Fruit fly (Drosophila melanogaster): ENCODE results near the gene ND-24.

ND-24 gene

DNA sequence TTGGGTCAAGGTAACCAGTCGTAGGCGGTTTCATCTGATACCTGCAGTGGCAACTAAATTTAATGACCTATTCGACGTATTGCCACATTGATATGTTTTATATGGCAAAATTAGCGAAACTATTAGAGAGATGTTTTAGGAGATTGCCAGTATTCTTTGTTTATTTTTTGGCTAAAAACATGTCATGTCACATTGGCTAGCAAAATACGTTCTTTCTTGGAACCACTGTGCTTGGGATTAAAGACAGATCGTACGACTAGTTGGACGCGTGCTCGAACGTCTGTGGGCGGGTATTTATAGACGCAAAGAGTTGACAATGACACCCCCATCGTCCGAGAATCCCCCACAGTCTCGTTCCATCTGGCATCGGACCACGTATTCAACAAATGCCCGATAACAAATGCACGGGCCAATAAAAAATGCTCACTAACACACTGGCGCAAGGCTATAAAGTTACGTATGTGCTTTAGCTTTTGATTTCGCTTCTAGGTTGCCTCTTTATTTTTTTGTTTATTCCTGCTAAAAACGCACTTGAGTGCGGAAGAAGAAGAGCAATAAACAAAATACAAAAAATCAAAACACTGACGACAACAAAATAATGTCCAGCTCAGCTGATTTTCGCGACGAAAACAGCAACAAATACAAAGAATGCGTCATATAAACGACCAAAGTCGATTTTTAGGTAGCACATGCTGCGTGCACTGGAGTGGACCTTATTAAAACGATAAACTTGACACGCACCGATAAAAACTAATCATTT, 7.5 kb upstream of the ND-24 start:
- TF ChIP-seq CG8478 (optimal IDR thresholded peaks at IDR 0.05) (no peak), Dll (optimal IDR thresholded peaks at IDR 0.05) (no peak), usp (GFP tag; optimal IDR thresholded peaks at IDR 0.05) (no peak), EcR (GFP tag; optimal IDR thresholded peaks at IDR 0.05) (no peak), pan (optimal IDR thresholded peaks at IDR 0.05) (no peak), psq (optimal IDR thresholded peaks at IDR 0.05) (no peak)

DNA sequence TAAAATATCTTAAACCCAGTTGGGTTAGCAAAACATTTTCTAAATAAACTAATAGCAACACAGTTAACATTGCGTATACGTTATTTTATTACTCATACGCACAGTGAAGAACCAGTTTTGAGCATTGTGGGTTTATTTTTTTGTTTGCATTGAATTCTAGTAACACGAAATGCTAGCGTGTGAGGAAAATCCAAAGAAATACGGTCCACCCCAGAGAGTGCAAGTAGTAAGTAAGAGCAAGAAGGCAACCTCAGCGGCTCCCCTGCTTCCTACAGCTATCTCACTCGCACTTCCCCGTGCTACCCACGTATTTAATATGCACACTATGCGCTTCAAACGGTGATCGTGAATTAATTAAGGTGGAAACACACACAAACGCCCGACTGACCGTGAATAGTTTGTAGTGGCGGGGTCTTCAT, 6.9 kb upstream of the ND-24 start:
- TF ChIP-seq CG8478 (optimal IDR thresholded peaks at IDR 0.05) (no peak), EcR (GFP tag; optimal IDR thresholded peaks at IDR 0.05) (no peak), Dll (optimal IDR thresholded peaks at IDR 0.05) (no peak), psq (optimal IDR thresholded peaks at IDR 0.05) (no peak), pan (optimal IDR thresholded peaks at IDR 0.05) (no peak), usp (GFP tag; optimal IDR thresholded peaks at IDR 0.05) (no peak)

DNA sequence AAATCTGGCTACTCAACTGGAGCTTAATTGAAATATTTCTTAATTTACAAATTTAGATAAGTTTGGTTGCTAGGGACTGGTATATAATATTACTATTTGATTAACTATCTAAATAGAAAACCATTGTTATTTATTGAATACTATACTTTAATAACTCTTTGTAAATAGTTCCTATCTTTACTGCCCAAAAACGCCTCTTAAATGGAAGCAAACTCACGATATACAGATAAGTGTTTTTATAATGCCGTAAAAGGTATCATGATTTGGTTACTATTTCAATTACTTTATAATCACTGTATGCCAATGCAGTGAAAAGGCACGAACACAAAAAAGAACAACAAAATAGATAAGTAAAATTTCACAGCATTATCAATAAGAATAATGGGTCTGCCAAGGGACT, 6.1 kb upstream of the ND-24 start:
- TF ChIP-seq psq (optimal IDR thresholded peaks at IDR 0.05) (no peak), Dll (optimal IDR thresholded peaks at IDR 0.05) (no peak)

DNA sequence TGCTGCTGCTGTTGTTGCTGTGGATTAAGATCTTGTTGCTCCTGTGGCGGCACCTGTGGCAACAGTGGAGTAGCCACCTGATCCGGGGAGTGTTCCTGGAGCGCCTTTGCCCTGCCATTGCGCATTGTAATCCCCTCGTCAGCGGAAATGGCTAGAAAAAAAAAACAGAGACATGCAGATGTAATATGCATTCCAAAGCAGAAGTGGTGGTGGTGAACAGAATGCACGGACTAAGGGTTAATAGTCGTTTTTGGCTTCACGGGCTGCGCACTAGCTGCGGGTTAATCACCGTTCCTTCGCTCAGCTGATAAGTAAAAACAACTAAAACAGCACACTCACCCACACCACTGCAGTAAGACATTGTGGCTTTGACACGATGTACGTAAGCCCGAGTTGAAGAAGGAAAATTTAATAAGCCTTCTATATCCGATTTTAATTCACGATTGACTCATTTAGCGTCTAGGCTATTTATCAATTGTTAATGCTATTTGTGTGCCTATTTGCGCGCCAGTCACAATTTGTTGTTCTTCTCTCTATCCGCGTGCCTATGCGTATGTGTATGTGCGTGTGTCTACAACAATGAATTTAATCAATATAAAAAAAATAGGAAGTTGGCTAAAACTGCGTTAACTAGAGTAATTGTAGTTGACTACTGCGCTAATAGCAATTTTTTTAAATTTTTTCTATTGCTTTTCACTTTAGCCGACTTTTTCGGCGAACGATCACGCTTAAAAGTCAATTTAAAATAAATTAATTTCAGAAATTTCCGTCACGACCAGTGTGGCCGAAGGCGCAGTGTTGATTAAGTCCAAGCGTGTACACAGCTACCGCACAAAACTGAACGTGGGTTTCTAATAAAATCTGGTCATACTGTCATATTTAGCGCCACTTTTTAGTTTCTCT, 4.5 kb upstream of the ND-24 start, which contains the start of gene stas:
Gene stas, minus strand, starts transcription at position 806 of the 903 bp plus-strand sequence.
- TF ChIP-seq psq (optimal IDR thresholded peaks at IDR 0.05) (no peak), CG8478 (optimal IDR thresholded peaks at IDR 0.05) (no peak), usp (GFP tag; optimal IDR thresholded peaks at IDR 0.05) (no peak), EcR (GFP tag; optimal IDR thresholded peaks at IDR 0.05) (no peak), pan (optimal IDR thresholded peaks at IDR 0.05) (no peak), Dll (optimal IDR thresholded peaks at IDR 0.05) (no peak)

DNA sequence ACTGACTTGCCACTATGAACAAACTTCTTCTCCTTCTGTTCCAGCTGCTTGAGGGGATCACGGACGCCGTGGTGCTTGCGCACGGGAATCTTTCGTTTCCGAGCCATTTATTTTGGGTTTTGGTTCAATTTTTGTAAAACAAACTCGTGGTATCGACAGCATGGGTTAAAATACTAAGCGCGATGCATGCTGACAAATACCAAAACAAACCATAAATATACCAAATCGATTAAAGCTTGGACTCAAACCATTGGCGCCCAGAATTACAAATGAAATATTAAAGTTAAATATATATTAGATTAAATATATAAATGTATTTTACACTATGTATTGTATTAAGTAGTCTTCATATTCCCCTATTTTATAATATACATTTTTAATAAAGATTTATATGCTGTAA, 2.6 kb upstream of the ND-24 start, which contains the start of gene CG8326:
Gene CG8326, minus strand, starts transcription at position 176 of the 400 bp plus-strand sequence.
- TF ChIP-seq psq (optimal IDR thresholded peaks at IDR 0.05), result no peak
- TF ChIP-seq pan (optimal IDR thresholded peaks at IDR 0.05), result no peak
- TF ChIP-seq Dll (optimal IDR thresholded peaks at IDR 0.05), result no peak
- no peak for TF ChIP-seq usp (GFP tag; optimal IDR thresholded peaks at IDR 0.05)
- no peak for TF ChIP-seq EcR (GFP tag; optimal IDR thresholded peaks at IDR 0.05)
- no peak for TF ChIP-seq CG8478 (optimal IDR thresholded peaks at IDR 0.05)

DNA sequence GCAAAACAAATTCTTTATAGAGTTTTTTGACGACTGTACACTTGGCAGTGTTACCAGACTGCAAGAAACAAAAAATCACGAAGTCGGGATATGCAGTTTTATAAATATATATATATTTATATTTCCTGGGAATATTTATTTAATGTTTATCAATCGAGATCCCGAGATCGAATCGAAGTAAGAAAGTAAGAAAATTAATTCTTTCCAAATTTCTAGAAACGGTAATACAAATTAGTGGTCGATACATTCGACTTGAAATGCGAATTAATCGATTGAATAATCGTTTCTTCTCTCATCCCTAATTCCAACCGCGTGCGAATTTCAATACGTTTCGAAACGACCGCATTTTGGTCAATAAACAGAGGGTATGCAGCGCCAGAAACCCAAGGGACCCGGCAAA, 4.1 kb downstream of the ND-24 start, which contains the start of the genes CG8289 and CG5800:
Gene CG8289, minus strand, starts transcription at position 44 of the 400 bp plus-strand sequence.
Gene CG5800, plus strand, starts transcription at position 281 of the 400 bp plus-strand sequence.
- TF ChIP-seq EcR (GFP tag; optimal IDR thresholded peaks at IDR 0.05), result no peak
- no peak for TF ChIP-seq Dll (optimal IDR thresholded peaks at IDR 0.05)
- TF ChIP-seq pan (optimal IDR thresholded peaks at IDR 0.05), result no peak
- no peak for TF ChIP-seq usp (GFP tag; optimal IDR thresholded peaks at IDR 0.05)
- TF ChIP-seq psq (optimal IDR thresholded peaks at IDR 0.05), result no peak
- TF ChIP-seq CG8478 (optimal IDR thresholded peaks at IDR 0.05), result no peak

DNA sequence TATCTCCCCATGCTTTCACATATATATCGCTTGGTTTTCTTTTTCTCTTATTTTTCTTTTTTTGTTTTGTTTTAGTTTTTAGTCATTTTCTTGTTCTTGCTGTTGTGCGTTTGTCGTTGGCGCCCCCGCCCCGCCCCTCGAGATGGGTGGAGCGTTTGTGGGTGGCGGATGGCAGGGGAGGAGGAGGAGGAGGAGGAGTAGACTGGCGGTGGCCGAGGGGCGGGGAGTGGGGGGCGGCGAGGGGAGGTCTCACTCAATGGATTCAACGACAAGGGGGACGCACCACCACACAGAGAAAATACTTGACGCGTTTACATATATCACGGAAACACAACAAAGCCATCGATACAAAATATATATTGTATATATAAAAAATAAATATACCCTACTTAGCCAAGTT, 8.9 kb downstream of the ND-24 start:
- TF ChIP-seq psq (optimal IDR thresholded peaks at IDR 0.05), result no peak
- no peak for TF ChIP-seq Dll (optimal IDR thresholded peaks at IDR 0.05)
- TF ChIP-seq usp (GFP tag; optimal IDR thresholded peaks at IDR 0.05), result no peak
- TF ChIP-seq EcR (GFP tag; optimal IDR thresholded peaks at IDR 0.05), result no peak
- TF ChIP-seq pan (optimal IDR thresholded peaks at IDR 0.05), result no peak
- TF ChIP-seq CG8478 (optimal IDR thresholded peaks at IDR 0.05), result no peak

DNA sequence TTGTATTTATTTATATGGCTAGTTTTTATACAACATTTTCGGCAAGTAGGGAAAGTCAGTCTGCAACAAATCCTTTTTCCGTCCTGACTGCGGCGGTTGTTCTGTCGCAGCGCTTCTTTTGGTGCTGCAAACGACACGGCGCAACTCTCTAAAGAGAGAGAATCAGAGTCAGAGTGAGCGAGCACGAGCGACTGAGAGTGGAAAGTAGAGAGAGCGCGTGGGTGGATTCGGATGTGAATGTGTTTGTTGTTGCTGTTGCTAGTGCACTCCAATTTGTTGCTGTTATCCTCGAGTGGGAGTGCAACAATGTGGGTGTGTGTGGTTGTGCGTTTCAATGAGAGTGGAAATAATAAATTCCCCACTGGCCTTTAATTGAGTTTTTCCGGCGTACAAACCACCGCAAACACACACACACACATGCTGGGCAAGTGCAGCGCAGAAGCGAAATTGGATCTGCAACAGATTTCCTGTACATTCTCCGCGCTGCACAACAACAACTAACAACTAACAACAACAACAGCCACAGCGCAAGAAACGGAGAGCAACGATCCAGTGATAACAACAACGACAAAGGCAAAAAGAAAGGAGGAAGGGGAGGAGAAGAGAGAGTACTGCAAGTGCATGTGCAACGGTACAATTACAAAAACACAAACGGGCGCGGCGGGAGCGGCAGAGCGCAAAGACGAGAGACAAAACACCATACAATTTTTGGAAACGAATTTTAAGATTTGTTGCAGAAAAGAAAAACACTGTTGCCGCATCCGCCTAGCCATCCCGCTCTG, 19.5 kb downstream of the ND-24 start:
- TF ChIP-seq CG8478 (optimal IDR thresholded peaks at IDR 0.05), result peak; percentile 39
- TF ChIP-seq pan (optimal IDR thresholded peaks at IDR 0.05), result no peak
- no peak for TF ChIP-seq EcR (GFP tag; optimal IDR thresholded peaks at IDR 0.05)
- TF ChIP-seq psq (optimal IDR thresholded peaks at IDR 0.05), result no peak

DNA sequence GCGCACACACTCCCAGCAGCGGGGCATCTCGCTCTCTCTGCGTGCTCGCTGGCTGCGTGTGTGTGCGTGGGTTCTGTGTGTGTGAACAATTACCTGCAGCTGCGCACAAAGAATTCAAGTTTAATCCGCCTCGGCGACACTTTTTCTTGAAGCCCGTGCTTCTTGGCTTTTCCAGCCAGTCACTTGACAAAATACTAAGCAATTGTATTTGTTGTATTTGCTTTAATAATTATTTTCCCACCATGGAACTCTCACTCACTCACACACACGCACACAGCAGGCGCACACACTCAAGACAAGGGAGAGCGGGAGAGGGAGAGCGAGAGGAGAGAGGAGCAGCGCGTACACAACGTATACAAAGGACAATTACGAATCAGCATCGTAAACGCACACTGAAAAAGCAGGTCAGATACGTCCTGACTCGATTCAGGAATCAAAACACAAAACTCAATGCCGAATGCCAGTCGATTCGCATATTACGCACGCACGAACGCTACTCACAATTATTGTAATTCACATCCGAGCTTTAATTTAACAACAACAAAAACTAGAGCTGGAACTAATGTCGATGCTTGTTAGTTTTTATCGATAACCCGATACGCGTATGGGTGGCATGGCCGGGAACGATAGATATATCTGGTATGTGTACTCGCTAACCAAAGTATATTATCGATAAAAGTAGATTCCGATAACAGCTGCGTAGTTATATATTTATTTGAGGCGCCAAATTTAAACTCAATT, 20.3 kb downstream of the ND-24 start, which contains the start of gene RhoGAPp190:
Gene RhoGAPp190, minus strand, starts transcription at position 565 of the 741 bp plus-strand sequence.
- TF ChIP-seq Dll (optimal IDR thresholded peaks at IDR 0.05) (peak; percentile 92), CG8478 (optimal IDR thresholded peaks at IDR 0.05) (peak; percentile 54), usp (GFP tag; optimal IDR thresholded peaks at IDR 0.05) (no peak)

DNA sequence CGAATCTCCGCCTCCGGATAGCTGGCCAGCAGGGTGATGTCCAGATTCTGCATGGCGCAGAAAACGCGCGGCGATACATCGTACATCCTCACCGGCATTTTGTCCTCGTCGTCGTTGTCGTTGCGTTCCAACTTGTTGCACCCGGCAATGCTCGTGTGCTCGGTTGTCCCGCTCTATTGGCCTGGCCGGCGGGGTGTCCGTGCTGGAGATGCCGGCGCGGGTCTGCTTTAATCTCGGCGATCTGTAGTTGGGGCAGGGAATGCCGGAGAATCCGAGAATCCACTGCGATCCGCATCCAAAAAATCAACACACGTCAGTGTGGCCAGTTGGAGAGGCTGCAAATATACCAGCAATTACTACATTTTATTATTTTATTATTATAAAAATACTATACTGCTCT, 24.6 kb downstream of the ND-24 start, which contains the start of gene IntS2:
Gene IntS2, minus strand, starts transcription at position 318 of the 400 bp plus-strand sequence.
- no peak for TF ChIP-seq EcR (GFP tag; optimal IDR thresholded peaks at IDR 0.05)
- TF ChIP-seq CG8478 (optimal IDR thresholded peaks at IDR 0.05), result no peak
- no peak for TF ChIP-seq usp (GFP tag; optimal IDR thresholded peaks at IDR 0.05)
- TF ChIP-seq Dll (optimal IDR thresholded peaks at IDR 0.05), result no peak
- no peak for TF ChIP-seq psq (optimal IDR thresholded peaks at IDR 0.05)
- TF ChIP-seq pan (optimal IDR thresholded peaks at IDR 0.05), result no peak
